Worm (Caenorhabditis elegans) whole organism, L4 larva: Measurements from ENCODE around the gene F59F5.3.
A peak's percentile ranks its signal among the peaks of the same experiment; 100 is the strongest.

Source experiments
- D1046.2 ChIP-seq: fragments of 200-800 bp; sonication (Bioruptor generic); IDR thresholded peaks from 2 replicates; pipeline ENCODE4 v1.3.6; 2022; ENCODE audit warnings: missing genetic modification characterization, missing compliant biosample characterization
- F44E2.7 ChIP-seq: fragments of 200-800 bp; sonication (Bioruptor generic); IDR thresholded peaks from 2 replicates; pipeline ENCODE4 v2.1.2; 2022; ENCODE audit warnings: missing genetic modification characterization, missing compliant biosample characterization
- Y105C5A.15 ChIP-seq: fragments of 200-800 bp; sonication (Bioruptor generic); IDR thresholded peaks from 2 replicates; pipeline ENCODE4 v1.3.6; 2022; ENCODE audit warnings: missing genetic modification characterization, missing compliant biosample characterization
- Y75B8A.6 ChIP-seq: fragments of 200-800 bp; sonication (Bioruptor generic); IDR thresholded peaks from 2 replicates; pipeline ENCODE4 v1.3.6; 2022; ENCODE audit warnings: missing genetic modification reagents, missing genetic modification characterization, missing compliant biosample characterization
- ZK337.2 ChIP-seq: fragments of 200-800 bp; sonication (Bioruptor generic); IDR thresholded peaks from 2 replicates; pipeline ENCODE4 v1.3.6; 2022; ENCODE audit warnings: missing genetic modification reagents, missing genetic modification characterization, missing compliant biosample characterization
- aly-2 ChIP-seq: sonication (generic microtip); optimal IDR thresholded peaks from 2 replicates; lab custom pipeline; 2018; ENCODE audit warnings: missing biosample characterization, missing genetic modification characterization
- ama-1 ChIP-seq: fragments of 150-350 bp; optimal IDR thresholded peaks from 2 replicates; lab custom pipeline; 2014; ENCODE audit warnings: inconsistent platforms, mixed read lengths
- ceh-20 ChIP-seq: fragments of 200-800 bp; sonication (Bioruptor generic); IDR thresholded peaks from 2 replicates; pipeline ENCODE4 v1.3.6; 2022; ENCODE audit warnings: missing genetic modification reagents, missing genetic modification characterization, missing compliant biosample characterization
- ceh-28 ChIP-seq: fragments of 150-350 bp; optimal IDR thresholded peaks from 2 replicates; lab custom pipeline; 2014; ENCODE audit warnings: missing biosample characterization, missing genetic modification reagents, missing genetic modification characterization
- ces-1 ChIP-seq: fragments of 150-350 bp; sonication (generic microtip); optimal IDR thresholded peaks from 4 replicates; lab custom pipeline; 2014; ENCODE audit warnings: missing biosample characterization, missing genetic modification reagents, missing genetic modification characterization
- ctbp-1 ChIP-seq: fragments of 200-800 bp; sonication (Bioruptor generic); IDR thresholded peaks from 2 replicates; pipeline ENCODE4 v1.3.6; 2022; ENCODE audit warnings: missing genetic modification reagents, missing genetic modification characterization, missing compliant biosample characterization
- daf-8 ChIP-seq: fragments of 200-800 bp; sonication (Bioruptor generic); IDR thresholded peaks from 2 replicates; pipeline ENCODE4 v1.3.6; 2022; ENCODE audit warnings: missing genetic modification characterization, missing compliant biosample characterization
- dpl-1 ChIP-seq: fragments of 150-350 bp; optimal IDR thresholded peaks from 2 replicates; lab custom pipeline; 2014; ENCODE audit warnings: missing biosample characterization, missing genetic modification reagents, missing genetic modification characterization
- egl-27 ChIP-seq: sonication (generic microtip); optimal IDR thresholded peaks from 3 replicates; lab custom pipeline; 2017; ENCODE audit warnings: missing biosample characterization, missing genetic modification reagents, missing genetic modification characterization
- fkh-10 ChIP-seq: fragments of 150-350 bp; optimal IDR thresholded peaks from 2 replicates; lab custom pipeline; 2014; ENCODE audit warnings: missing biosample characterization, missing genetic modification reagents, missing genetic modification characterization
- fos-1 ChIP-seq: fragments of 150-350 bp; optimal IDR thresholded peaks from 2 replicates; lab custom pipeline; 2014; ENCODE audit warnings: missing biosample characterization, missing genetic modification characterization
- gei-8 ChIP-seq: fragments of 200-800 bp; sonication (Bioruptor generic); optimal IDR thresholded peaks from 2 replicates; lab custom pipeline; 2018; ENCODE audit warnings: mild to moderate bottlenecking, missing genetic modification characterization, missing compliant biosample characterization
- hlh-30 ChIP-seq: sonication (generic microtip); optimal IDR thresholded peaks from 2 replicates; lab custom pipeline; 2017; ENCODE audit warnings: antibody characterized with exemption, mild to moderate bottlenecking, missing genetic modification characterization, missing compliant biosample characterization; ENCODE audit not compliant: insufficient read depth
- hmg-1.1 ChIP-seq: fragments of 200-800 bp; sonication (Bioruptor generic); IDR thresholded peaks from 2 replicates; pipeline ENCODE4 v1.3.6; 2022; ENCODE audit warnings: missing genetic modification reagents, missing genetic modification characterization, missing compliant biosample characterization
- jun-1 ChIP-seq: fragments of 150-350 bp; optimal IDR thresholded peaks from 2 replicates; lab custom pipeline; 2014; ENCODE audit warnings: missing biosample characterization, missing genetic modification reagents, missing genetic modification characterization
- lim-7 ChIP-seq: fragments of 200-800 bp; sonication (Bioruptor generic); IDR thresholded peaks from 2 replicates; pipeline ENCODE4 v1.3.6; 2022; ENCODE audit warnings: missing genetic modification characterization, missing compliant biosample characterization
- lin-13 ChIP-seq: fragments of 150-350 bp; optimal IDR thresholded peaks from 2 replicates; lab custom pipeline; 2014; ENCODE audit warnings: missing biosample characterization, missing genetic modification reagents, missing genetic modification characterization
- lin-15B ChIP-seq: fragments of 150-350 bp; sonication (generic microtip); optimal IDR thresholded peaks from 3 replicates; lab custom pipeline; 2014; ENCODE audit warnings: missing biosample characterization, missing genetic modification characterization
- lin-29 ChIP-seq: fragments of 200-800 bp; sonication (Bioruptor generic); IDR thresholded peaks from 2 replicates; pipeline ENCODE4 v1.3.6; 2022; ENCODE audit warnings: missing genetic modification reagents, missing genetic modification characterization, missing compliant biosample characterization
- madf-5 ChIP-seq, 2 experiments: fragments of 200-800 bp; sonication (Bioruptor generic); IDR thresholded peaks; 2 replicates each; pipeline ENCODE4 v1.3.6; 2022; ENCODE audit warnings: missing compliant biosample characterization in 2 of 2, missing genetic modification characterization in 2 of 2
- mdl-1 ChIP-seq, 2 experiments: fragments of 150-350 bp in 1 of 2; sonication (generic microtip) in 1 of 2; optimal IDR thresholded peaks; 2 replicates each; lab custom pipeline; 2014 to 2017; ENCODE audit warnings: missing biosample characterization in 2 of 2, missing genetic modification characterization in 2 of 2
- mdt-29 ChIP-seq: fragments of 200-800 bp; sonication (Bioruptor generic); IDR thresholded peaks from 2 replicates; pipeline ENCODE4 v1.3.6; 2022; ENCODE audit warnings: missing genetic modification reagents, missing genetic modification characterization, missing compliant biosample characterization
- mep-1 ChIP-seq: fragments of 150-350 bp; sonication (generic microtip); optimal IDR thresholded peaks from 3 replicates; lab custom pipeline; 2014; ENCODE audit warnings: missing biosample characterization, missing genetic modification characterization
- mes-2 ChIP-seq: sonication (generic microtip); optimal IDR thresholded peaks from 2 replicates; lab custom pipeline; 2016; ENCODE audit warnings: missing genotype, mild to moderate bottlenecking, missing genetic modification characterization, missing compliant biosample characterization; ENCODE audit not compliant: poor library complexity, severe bottlenecking
- mxl-3 ChIP-seq: fragments of 200-800 bp; sonication (Bioruptor generic); optimal IDR thresholded peaks from 2 replicates; lab custom pipeline; 2018; ENCODE audit warnings: mild to moderate bottlenecking, missing genetic modification characterization, missing compliant biosample characterization
- nhr-102 ChIP-seq: sonication (generic microtip); optimal IDR thresholded peaks from 2 replicates; lab custom pipeline; 2016; ENCODE audit warnings: mild to moderate bottlenecking, missing genetic modification characterization, moderate library complexity, missing compliant biosample characterization
- nhr-111 ChIP-seq: fragments of 200-800 bp; sonication (Bioruptor generic); optimal IDR thresholded peaks from 2 replicates; lab custom pipeline; 2018; ENCODE audit warnings: mild to moderate bottlenecking, missing genetic modification characterization, missing compliant biosample characterization
- nhr-237 ChIP-seq: sonication (generic microtip); optimal IDR thresholded peaks from 2 replicates; lab custom pipeline; 2017; ENCODE audit warnings: missing biosample characterization, missing genetic modification characterization
- nhr-28 ChIP-seq: fragments of 150-350 bp; optimal IDR thresholded peaks from 2 replicates; lab custom pipeline; 2014; ENCODE audit warnings: missing biosample characterization, missing genetic modification characterization
- nhr-48 ChIP-seq: sonication (generic microtip); optimal IDR thresholded peaks from 2 replicates; lab custom pipeline; 2016; ENCODE audit warnings: mild to moderate bottlenecking, missing genetic modification characterization, missing compliant biosample characterization
- nhr-6 ChIP-seq: fragments of 150-350 bp; optimal IDR thresholded peaks from 2 replicates; lab custom pipeline; 2014; ENCODE audit warnings: missing biosample characterization, missing genetic modification characterization
- php-3 ChIP-seq: fragments of 200-800 bp; sonication (Bioruptor generic); IDR thresholded peaks from 2 replicates; pipeline ENCODE4 v1.3.6; 2022; ENCODE audit warnings: missing genetic modification reagents, missing genetic modification characterization, missing compliant biosample characterization
- pqm-1 ChIP-seq: sonication (generic microtip); optimal IDR thresholded peaks from 2 replicates; lab custom pipeline; 2017; ENCODE audit warnings: missing biosample characterization, missing genetic modification characterization
- rbr-2 ChIP-seq: sonication (generic microtip); optimal IDR thresholded peaks from 2 replicates; lab custom pipeline; 2016; ENCODE audit warnings: missing genotype, missing genetic modification characterization, missing compliant biosample characterization
- set-16 ChIP-seq: fragments of 200-800 bp; sonication (Bioruptor generic); IDR thresholded peaks from 2 replicates; pipeline ENCODE4 v1.3.6; 2022; ENCODE audit warnings: missing genetic modification reagents, missing genetic modification characterization, missing compliant biosample characterization
- spr-1 ChIP-seq: sonication (generic microtip); optimal IDR thresholded peaks from 2 replicates; lab custom pipeline; 2016; ENCODE audit warnings: mild to moderate bottlenecking, missing genetic modification characterization, missing compliant biosample characterization
- tag-97 ChIP-seq: fragments of 200-800 bp; sonication (Bioruptor generic); IDR thresholded peaks from 2 replicates; pipeline ENCODE4 v1.3.6; 2022; ENCODE audit warnings: missing genetic modification characterization, missing compliant biosample characterization
- unc-130 ChIP-seq: sonication (generic microtip); optimal IDR thresholded peaks from 2 replicates; lab custom pipeline; 2016; ENCODE audit warnings: missing genetic modification reagents, missing genetic modification characterization, missing compliant biosample characterization
- unc-62 ChIP-seq, 3 experiments: fragments of 150-350 bp in 1 of 3; sonication (generic microtip); optimal IDR thresholded peaks in 2 of 3; peaks in 1 of 3; 1 replicate in 1 of 3; 2 replicates in 2 of 3; lab custom pipeline; 2014 to 2017; ENCODE audit warnings: missing biosample characterization in 3 of 3, missing genetic modification characterization in 3 of 3, missing genetic modification reagents in 3 of 3, missing genotype in 1 of 3
- vab-7 ChIP-seq: fragments of 200-800 bp; sonication (Bioruptor generic); IDR thresholded peaks from 2 replicates; pipeline ENCODE4 v1.3.6; 2022; ENCODE audit warnings: missing genetic modification reagents, missing genetic modification characterization, missing compliant biosample characterization
- zip-11 ChIP-seq: fragments of 200-800 bp; sonication (Bioruptor generic); IDR thresholded peaks from 2 replicates; pipeline ENCODE4 v1.3.6; 2022; ENCODE audit warnings: missing genetic modification characterization, missing compliant biosample characterization
- zip-2 ChIP-seq: fragments of 150-350 bp; optimal IDR thresholded peaks from 2 replicates; lab custom pipeline; 2014; ENCODE audit warnings: missing biosample characterization, missing genetic modification characterization

The F59F5.3 gene

ce11 chrX:10568385-10569149 lies 26.4 kb upstream of the F59F5.3 start (continued):
- TF ChIP-seq ZK337.2 (0 out of 2 replicates have a peak, but pooled peaks have one; percentile 3), tag-97 (0 out of 2 replicates have a peak, but pooled peaks have one; percentile 7), nhr-6 (tag; lab: Kevin White, UChicago) (peak; percentile 90), mdt-29 (GFP tag; lab: Robert Waterston, UW) (peak; percentile 35; the same call in 1 of the 2 replicates), lin-13 (peak; percentile 80), aly-2 (tag; lab: Kevin White, UChicago) (no peak), Y75B8A.6 (GFP tag; lab: Robert Waterston, UW) (no peak), F44E2.7 (no peak), vab-7 (peak; percentile 56; the same call in 1 of the 2 replicates), rbr-2 (tag; lab: Kevin White, UChicago) (peak; percentile 97), zip-11 (GFP tag; lab: Robert Waterston, UW) (no peak), pqm-1 (tag; lab: Kevin White, UChicago) (peak; percentile 8), fkh-10 (GFP tag; lab: Kevin White, UChicago) (peak; percentile 22), dpl-1 (GFP tag; lab: Kevin White, UChicago) (peak; percentile 45), mxl-3 (GFP tag; lab: Kevin White, UChicago) (peak; percentile 97), jun-1 (tag; lab: Kevin White, UChicago) (peak; percentile 32), Y105C5A.15 (GFP tag; lab: Robert Waterston, UW) (0 out of 2 replicates have a peak, but pooled peaks have one; percentile 46), spr-1 (tag; lab: Kevin White, UChicago) (peak; percentile 91), nhr-48 (tag; lab: Kevin White, UChicago) (peak; percentile 95), daf-8 (GFP tag; lab: Robert Waterston, UW) (0 out of 2 replicates have a peak, but pooled peaks have one; percentile 22)

ce11 chrX:10566775-10567174 lies 24.6 kb upstream of the F59F5.3 start:
- no peak for TF ChIP-seq gei-8 (GFP tag; lab: Kevin White, UChicago)
- TF ChIP-seq dpl-1 (GFP tag; lab: Kevin White, UChicago): peak; percentile 66
- no peak for TF ChIP-seq php-3
- no peak for TF ChIP-seq nhr-28 (tag; lab: Kevin White, UChicago)
- no peak for TF ChIP-seq set-16
- TF ChIP-seq unc-130 (GFP tag; lab: Kevin White, UChicago): no peak
- TF ChIP-seq zip-2 (tag; lab: Kevin White, UChicago): no peak
- no peak for TF ChIP-seq lin-13
- no peak for TF ChIP-seq ceh-20 (GFP tag; lab: Robert Waterston, UW)
- TF ChIP-seq mep-1 (tag; lab: Kevin White, UChicago): peak; percentile 60
- TF ChIP-seq mdl-1 (tag; optimal IDR thresholded peaks at IDR 0.05; lab: Kevin White, UChicago): no peak
- no peak for TF ChIP-seq vab-7
- TF ChIP-seq zip-11 (GFP tag; lab: Robert Waterston, UW): no peak
- TF ChIP-seq ceh-28: no peak
- TF ChIP-seq mdt-29 (GFP tag; lab: Robert Waterston, UW): no peak
- TF ChIP-seq ctbp-1 (GFP tag; lab: Robert Waterston, UW): no peak
- no peak for TF ChIP-seq nhr-237 (tag; lab: Kevin White, UChicago)
- TF ChIP-seq lim-7: no peak
- TF ChIP-seq fos-1 (tag; lab: Kevin White, UChicago): no peak
- no peak for TF ChIP-seq pqm-1 (tag; lab: Kevin White, UChicago)
- TF ChIP-seq hmg-1.1 (GFP tag; lab: Robert Waterston, UW): peak; percentile 56
- no peak for TF ChIP-seq lin-15B
- TF ChIP-seq mes-2 (tag; lab: Kevin White, UChicago): no peak
- TF ChIP-seq lin-29: no peak
- no peak for TF ChIP-seq D1046.2 (GFP tag; lab: Robert Waterston, UW)
- TF ChIP-seq hlh-30 (tag; lab: Kevin White, UChicago): peak; percentile 5
- TF ChIP-seq ama-1 (lab: Kevin White, UChicago): no peak
- no peak for TF ChIP-seq madf-5 (GFP tag; IDR thresholded peaks at IDR 0.05; lab: Robert Waterston, UW)
- TF ChIP-seq nhr-102 (tag; lab: Kevin White, UChicago): no peak
- TF ChIP-seq jun-1 (tag; lab: Kevin White, UChicago): no peak
- TF ChIP-seq ces-1 (GFP tag; lab: Kevin White, UChicago): peak; percentile 17
- no peak for TF ChIP-seq nhr-111
- TF ChIP-seq unc-62 (GFP tag; optimal IDR thresholded peaks at IDR 0.05 in 1 of 2; lab: Kevin White, UChicago): peak in 1 of 2 experiments; percentile 11
- TF ChIP-seq unc-62 (tag; optimal IDR thresholded peaks at IDR 0.05; lab: Kevin White, UChicago): no peak
- TF ChIP-seq nhr-6 (tag; lab: Kevin White, UChicago): no peak
- TF ChIP-seq egl-27 (tag; lab: Kevin White, UChicago): no peak
